Fruit fly (Drosophila melanogaster): ENCODE measurements around the gene SLIRP2.

SLIRP2 gene

dm6 chr3R:8673803-8674234 lies 22.9 kb downstream of the SLIRP2 start, which contains the start of gene mRpL19 (continued):
- peak; percentile 5 for TF ChIP-seq Six4 (GFP tag; optimal IDR thresholded peaks at IDR 0.05)
- peak; percentile 63 for TF ChIP-seq CG18262 (tag; optimal IDR thresholded peaks at IDR 0.05)
- TF ChIP-seq Xbp1 (GFP tag; optimal IDR thresholded peaks at IDR 0.05) = peak; percentile 2
- peak; percentile 10 for TF ChIP-seq Hmr (GFP tag; optimal IDR thresholded peaks at IDR 0.05)
- TF ChIP-seq zen (tag; optimal IDR thresholded peaks at IDR 0.05) = peak; percentile 38
- peak; percentile 13; the same call in 1 of the 2 replicates for TF ChIP-seq CG14014 (GFP tag; IDR thresholded peaks at IDR 0.05)
- peak; percentile 18 for TF ChIP-seq Hr3 (GFP tag; optimal IDR thresholded peaks at IDR 0.05)
- TF ChIP-seq lilli (GFP tag; optimal IDR thresholded peaks at IDR 0.05) = peak; percentile 45
- TF ChIP-seq CG10654 (GFP tag; optimal IDR thresholded peaks at IDR 0.05) = peak; percentile 10
- TF ChIP-seq CG18599 (GFP tag; optimal IDR thresholded peaks at IDR 0.05) = peak; percentile 71
- TF ChIP-seq Sox100B (GFP tag; optimal IDR thresholded peaks at IDR 0.05) = peak; percentile 44
- peak; percentile 69 for TF ChIP-seq CG13296 (GFP tag; optimal IDR thresholded peaks at IDR 0.05)
- TF ChIP-seq Atf3 (GFP tag; optimal IDR thresholded peaks at IDR 0.05) = no peak
- TF ChIP-seq HLH4C (GFP tag; IDR thresholded peaks at IDR 0.05; ENCODE audit: partially characterized antibody) = peak; percentile 67
- TF ChIP-seq HmgD (GFP tag; optimal IDR thresholded peaks at IDR 0.05) = no peak
- TF ChIP-seq CG13287 (GFP tag; IDR thresholded peaks at IDR 0.05; ENCODE audit: partially characterized antibody) = peak; percentile 80
- TF ChIP-seq slbo (GFP tag; IDR thresholded peaks at IDR 0.05) = peak; percentile 22; the same call in 1 of the 2 replicates
- TF ChIP-seq al (GFP tag; IDR thresholded peaks at IDR 0.05) = no peak
- TF ChIP-seq dmrt99B (tag; optimal IDR thresholded peaks at IDR 0.05) = peak; percentile 33
- peak; percentile 45 for TF ChIP-seq Kr (GFP tag; optimal IDR thresholded peaks at IDR 0.05)
- peak; percentile 73 for TF ChIP-seq gsb-n (tag; optimal IDR thresholded peaks at IDR 0.05)
- peak; percentile 50 for TF ChIP-seq gcm (GFP tag; optimal IDR thresholded peaks at IDR 0.05)
- peak; percentile 78 for TF ChIP-seq stwl (tag; optimal IDR thresholded peaks at IDR 0.05)
- peak; percentile 58; the same call in 1 of the 3 replicates for TF ChIP-seq CG7963 (GFP tag; IDR thresholded peaks at IDR 0.05; ENCODE audit: partially characterized antibody)
- TF ChIP-seq dpn (GFP tag; optimal IDR thresholded peaks at IDR 0.05) = peak in 1 of 2 experiments; percentile 3
- peak in 1 of 2 experiments; percentile 25 for TF ChIP-seq Eip74EF (GFP tag; optimal IDR thresholded peaks at IDR 0.05)
- no peak for TF ChIP-seq fd102C (GFP tag; optimal IDR thresholded peaks at IDR 0.05)
- TF ChIP-seq ftz-f1 (GFP tag; optimal IDR thresholded peaks at IDR 0.05) = no peak
- no peak for TF ChIP-seq Stat92E (GFP tag; optimal IDR thresholded peaks at IDR 0.05)
- TF ChIP-seq Dref (GFP tag; IDR thresholded peaks at IDR 0.05) = peak; percentile 78
- TF ChIP-seq CG33557 (GFP tag; optimal IDR thresholded peaks at IDR 0.05) = peak; percentile 39
- peak; percentile 63 for TF ChIP-seq CG2678 (tag; optimal IDR thresholded peaks at IDR 0.05)
- TF ChIP-seq Dll (GFP tag; IDR thresholded peaks at IDR 0.05; ENCODE audit: partially characterized antibody) = peak; percentile 75
- peak; percentile 17 for TF ChIP-seq CG18476 (GFP tag; optimal IDR thresholded peaks at IDR 0.05)
- no peak for TF ChIP-seq Hmx (GFP tag; optimal IDR thresholded peaks at IDR 0.05)
- peak; percentile 8 for TF ChIP-seq odd (GFP tag; optimal IDR thresholded peaks at IDR 0.05)
- peak; percentile 2 for TF ChIP-seq Chrac-16 (GFP tag; optimal IDR thresholded peaks at IDR 0.05)
- no peak for TF ChIP-seq hkb (optimal IDR thresholded peaks at IDR 0.05)
- peak; percentile 38; the same call in 1 of the 2 replicates for TF ChIP-seq hkb (GFP tag; IDR thresholded peaks at IDR 0.05)
- TF ChIP-seq Lhr (GFP tag; optimal IDR thresholded peaks at IDR 0.05) = no peak
- TF ChIP-seq CG34224 (GFP tag; IDR thresholded peaks at IDR 0.05; ENCODE audit: partially characterized antibody) = peak; percentile 53; the same call in 2 of the 3 replicates
- peak; percentile 81 for TF ChIP-seq bbx (GFP tag; IDR thresholded peaks at IDR 0.05; ENCODE audit: partially characterized antibody)
- peak; percentile 91 for TF ChIP-seq grn (GFP tag; optimal IDR thresholded peaks at IDR 0.05)
- peak; percentile 73 for TF ChIP-seq row (GFP tag; IDR thresholded peaks at IDR 0.05)
- TF ChIP-seq vnd (GFP tag; IDR thresholded peaks at IDR 0.05; ENCODE audit: partially characterized antibody) = peak; percentile 52; the same call in 2 of the 3 replicates
- peak; percentile 53 for TF ChIP-seq CG7556 (GFP tag; optimal IDR thresholded peaks at IDR 0.05)
- TF ChIP-seq D19B (GFP tag; optimal IDR thresholded peaks at IDR 0.05) = no peak
- peak; percentile 50 for TF ChIP-seq E2f2 (GFP tag; IDR thresholded peaks at IDR 0.05)
- TF ChIP-seq nerfin-1 (tag; optimal IDR thresholded peaks at IDR 0.05) = peak; percentile 43

Data from whole organism, embryonic.